Worm (Caenorhabditis elegans) whole organism, young adult: Measurements from ENCODE around the gene C18D4.12.

ENCODE experiments used
- F22D6.2 ChIP-seq: sonication (generic microtip); optimal IDR thresholded peaks from 2 replicates; lab custom pipeline; 2016; ENCODE audit warnings: mild to moderate bottlenecking, missing genetic modification characterization, missing compliant biosample characterization
- efl-1 ChIP-seq: fragments of 150-350 bp; optimal IDR thresholded peaks from 2 replicates; lab custom pipeline; 2014; ENCODE audit warnings: missing biosample characterization, missing genetic modification reagents, missing genetic modification characterization
- hlh-12 ChIP-seq: sonication (generic microtip); optimal IDR thresholded peaks from 2 replicates; lab custom pipeline; 2016; ENCODE audit warnings: missing genetic modification characterization, missing compliant biosample characterization
- madf-8 ChIP-seq: fragments of 200-800 bp; sonication (Bioruptor generic); conservative IDR thresholded peaks from 2 replicates; pipeline ENCODE4 v1.3.6; 2022; ENCODE audit warnings: missing genetic modification reagents, missing genetic modification characterization, missing compliant biosample characterization
- unc-130 ChIP-seq: sonication (generic microtip); optimal IDR thresholded peaks from 2 replicates; lab custom pipeline; 2016; ENCODE audit warnings: missing genetic modification reagents, missing genetic modification characterization, missing compliant biosample characterization

- TF ChIP-seq F22D6.2 (tag; lab: Kevin White, UChicago) = no peak
- TF ChIP-seq madf-8 (GFP tag; lab: Robert Waterston, UW) = no peak
- no peak for TF ChIP-seq efl-1
- no peak for TF ChIP-seq unc-130 (GFP tag; lab: Kevin White, UChicago)
- no peak for TF ChIP-seq hlh-12
Observed at ce11 chrV:17500055-17500454, 30.3 kb downstream of the C18D4.12 start.
